Worm (Caenorhabditis elegans) whole organism, L4/young adult: Measurements from ENCODE around the gene fbxa-197.

Source experiments
- dao-5 ChIP-seq: sonication (generic microtip); optimal IDR thresholded peaks from 2 replicates; lab custom pipeline; 2016; ENCODE audit warnings: missing genotype, missing genetic modification characterization, moderate library complexity, missing compliant biosample characterization
- him-1 ChIP-seq: sonication (generic microtip); optimal IDR thresholded peaks from 2 replicates; lab custom pipeline; 2016; ENCODE audit warnings: missing genotype, missing genetic modification reagents, missing genetic modification characterization, missing compliant biosample characterization

DNA sequence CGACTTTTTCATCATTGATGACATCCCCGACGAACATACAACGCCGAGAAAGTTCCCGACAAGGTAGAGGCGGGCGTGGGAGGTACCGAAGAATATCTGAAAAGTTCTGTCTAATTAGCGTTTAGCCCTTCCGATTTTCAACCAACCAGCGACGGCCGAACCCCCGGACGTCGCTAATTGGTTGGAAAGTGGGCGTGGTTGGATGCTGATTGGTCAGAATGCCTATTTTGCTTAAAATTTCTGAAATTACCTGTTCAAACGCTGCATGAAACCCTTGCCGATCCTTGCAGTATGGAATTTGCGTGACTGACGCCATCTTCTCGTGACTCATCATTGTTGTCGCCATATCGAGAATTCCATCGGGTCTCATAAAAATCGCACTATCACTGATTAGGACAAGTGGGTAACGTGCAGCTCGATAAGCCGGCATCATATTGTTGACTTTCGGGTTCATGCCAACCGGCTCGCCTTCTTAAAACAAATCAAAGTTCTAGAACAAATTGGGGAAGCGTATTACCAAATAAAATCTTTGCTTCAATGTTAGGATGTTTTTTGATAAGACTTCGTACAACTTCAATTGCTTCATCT is 20.3 kb downstream of the fbxa-197 start:
- no peak for TF ChIP-seq dao-5
- TF ChIP-seq him-1 (tag; lab: Kevin White, UChicago) = no peak
